Worm (Caenorhabditis elegans) whole organism, L4 larva: Measurements from ENCODE around the gene fipr-29.

Source experiments
- Y75B8A.6 ChIP-seq: fragments of 200-800 bp; sonication (Bioruptor generic); IDR thresholded peaks from 2 replicates; pipeline ENCODE4 v1.3.6; 2022; ENCODE audit warnings: missing genetic modification reagents, missing genetic modification characterization, missing compliant biosample characterization
- aly-2 ChIP-seq: sonication (generic microtip); optimal IDR thresholded peaks from 2 replicates; lab custom pipeline; 2018; ENCODE audit warnings: missing biosample characterization, missing genetic modification characterization
- ceh-82 ChIP-seq: sonication (generic microtip); optimal IDR thresholded peaks from 2 replicates; lab custom pipeline; 2017; ENCODE audit warnings: missing biosample characterization, missing genetic modification characterization
- dpl-1 ChIP-seq: fragments of 150-350 bp; optimal IDR thresholded peaks from 2 replicates; lab custom pipeline; 2014; ENCODE audit warnings: missing biosample characterization, missing genetic modification reagents, missing genetic modification characterization
- dve-1 ChIP-seq: sonication (generic microtip); optimal IDR thresholded peaks from 2 replicates; lab custom pipeline; 2017; ENCODE audit warnings: antibody characterized with exemption, mild to moderate bottlenecking, missing genetic modification characterization, missing compliant biosample characterization; ENCODE audit not compliant: insufficient read depth
- snpc-1.2 ChIP-seq: fragments of 200-800 bp; sonication (Bioruptor generic); IDR thresholded peaks from 2 replicates; pipeline ENCODE4 v1.3.6; 2022; ENCODE audit warnings: missing genetic modification reagents, missing genetic modification characterization, missing compliant biosample characterization
- unc-130 ChIP-seq: sonication (generic microtip); optimal IDR thresholded peaks from 2 replicates; lab custom pipeline; 2016; ENCODE audit warnings: missing genetic modification reagents, missing genetic modification characterization, missing compliant biosample characterization
- zfp-2 ChIP-seq: sonication (generic microtip); optimal IDR thresholded peaks from 2 replicates; lab custom pipeline; 2016; ENCODE audit warnings: mild to moderate bottlenecking, missing genetic modification characterization, missing compliant biosample characterization

- TF ChIP-seq ceh-82 (tag; lab: Kevin White, UChicago) (no peak), dpl-1 (no peak), unc-130 (no peak), aly-2 (tag; lab: Kevin White, UChicago) (no peak), snpc-1.2 (no peak), dve-1 (tag; lab: Kevin White, UChicago) (no peak), zfp-2 (no peak), Y75B8A.6 (GFP tag; lab: Robert Waterston, UW) (no peak)
Observed at ce11 chrIII:3096091-3096490, 35.9 kb upstream of the fipr-29 start.
